Fruit fly (Drosophila melanogaster) whole organism: ENCODE data around the gene TwdlZ.

Experiments
- CG8478 ChIP-seq: fragments of >200 bp; optimal IDR thresholded peaks from 2 replicates; lab custom pipeline; 2018; ENCODE audit warnings: inconsistent platforms
- Dll ChIP-seq: fragments of >200 bp; optimal IDR thresholded peaks from 2 replicates; lab custom pipeline; 2017
- EcR ChIP-seq, 2 experiments: fragments of >200 bp; optimal IDR thresholded peaks; 2 replicates each; lab custom pipeline; 2017; ENCODE audit warnings: missing biosample characterization in 2 of 2, missing genetic modification characterization in 2 of 2, missing genetic modification reagents in 2 of 2
- pan ChIP-seq: fragments of >200 bp; optimal IDR thresholded peaks from 2 replicates; lab custom pipeline; 2017
- psq ChIP-seq: fragments of >200 bp; optimal IDR thresholded peaks from 2 replicates; lab custom pipeline; 2017
- usp ChIP-seq: fragments of >200 bp; optimal IDR thresholded peaks from 2 replicates; lab custom pipeline; 2017; ENCODE audit warnings: missing biosample characterization, missing genetic modification characterization, mixed read lengths

TwdlZ gene

dm6 chrX:16750712-16751578, 13.0 kb downstream of the TwdlZ start:
- TF ChIP-seq pan (lab: Kevin White, UChicago) (no peak), psq (lab: Kevin White, UChicago) (no peak), EcR (GFP tag; optimal IDR thresholded peaks at IDR 0.05; lab: Kevin White, UChicago) (no peak), usp (GFP tag; lab: Kevin White, UChicago) (no peak)

dm6 chrX:16751579-16752156, 13.7 kb downstream of the TwdlZ start, which contains the start of gene goe:
TSS of gene goe (minus strand) at chrX:16751910.
- TF ChIP-seq Dll (lab: Kevin White, UChicago) (no peak), usp (GFP tag; lab: Kevin White, UChicago) (no peak), pan (lab: Kevin White, UChicago) (no peak)

- TF ChIP-seq usp (GFP tag; lab: Kevin White, UChicago) (no peak), psq (lab: Kevin White, UChicago) (no peak), CG8478 (lab: Kevin White, UChicago) (no peak), EcR (GFP tag; optimal IDR thresholded peaks at IDR 0.05; lab: Kevin White, UChicago) (no peak), pan (lab: Kevin White, UChicago) (no peak), Dll (lab: Kevin White, UChicago) (no peak)
These were observed 15.1 kb downstream of the TwdlZ start for dm6 chrX:16753066-16753465.

- TF ChIP-seq usp (GFP tag; lab: Kevin White, UChicago) (no peak), EcR (GFP tag; optimal IDR thresholded peaks at IDR 0.05; lab: Kevin White, UChicago) (no peak), Dll (lab: Kevin White, UChicago) (no peak), CG8478 (lab: Kevin White, UChicago) (no peak), pan (lab: Kevin White, UChicago) (no peak), psq (lab: Kevin White, UChicago) (no peak)
These were observed 19.7 kb downstream of the TwdlZ start for dm6 chrX:16757645-16758044.

- TF ChIP-seq CG8478 (lab: Kevin White, UChicago) (no peak), EcR (GFP tag; optimal IDR thresholded peaks at IDR 0.05; lab: Kevin White, UChicago) (no peak), usp (GFP tag; lab: Kevin White, UChicago) (no peak), Dll (lab: Kevin White, UChicago) (no peak), psq (lab: Kevin White, UChicago) (no peak), pan (lab: Kevin White, UChicago) (no peak)
These were observed 22.6 kb downstream of the TwdlZ start for dm6 chrX:16760542-16760941.

- TF ChIP-seq pan (lab: Kevin White, UChicago): no peak
These were observed 23.6 kb downstream of the TwdlZ start for dm6 chrX:16761531-16761930.

dm6 chrX:16764955-16765354, 27.0 kb downstream of the TwdlZ start:
- TF ChIP-seq CG8478 (lab: Kevin White, UChicago) (no peak), Dll (lab: Kevin White, UChicago) (no peak), EcR (GFP tag; optimal IDR thresholded peaks at IDR 0.05; lab: Kevin White, UChicago) (no peak), usp (GFP tag; lab: Kevin White, UChicago) (no peak), psq (lab: Kevin White, UChicago) (no peak), pan (lab: Kevin White, UChicago) (no peak)

- TF ChIP-seq EcR (GFP tag; optimal IDR thresholded peaks at IDR 0.05; lab: Kevin White, UChicago) (no peak), usp (GFP tag; lab: Kevin White, UChicago) (no peak)
These were observed 27.8 kb downstream of the TwdlZ start for dm6 chrX:16765809-16766208.

- TF ChIP-seq CG8478 (lab: Kevin White, UChicago) (no peak), Dll (lab: Kevin White, UChicago) (no peak), EcR (GFP tag; optimal IDR thresholded peaks at IDR 0.05; lab: Kevin White, UChicago) (no peak), psq (lab: Kevin White, UChicago) (no peak), usp (GFP tag; lab: Kevin White, UChicago) (no peak), pan (lab: Kevin White, UChicago) (no peak)
These were observed 29.0 kb downstream of the TwdlZ start for dm6 chrX:16766868-16767431.

- TF ChIP-seq pan (lab: Kevin White, UChicago): no peak
- TF ChIP-seq Dll (lab: Kevin White, UChicago): no peak
- no peak for TF ChIP-seq usp (GFP tag; lab: Kevin White, UChicago)
- TF ChIP-seq CG8478 (lab: Kevin White, UChicago): no peak
These were observed 30.8 kb downstream of the TwdlZ start for dm6 chrX:16768770-16769169.

- TF ChIP-seq usp (GFP tag; lab: Kevin White, UChicago) (no peak), psq (lab: Kevin White, UChicago) (no peak), EcR (GFP tag; optimal IDR thresholded peaks at IDR 0.05; lab: Kevin White, UChicago) (no peak), CG8478 (lab: Kevin White, UChicago) (no peak), Dll (lab: Kevin White, UChicago) (no peak), pan (lab: Kevin White, UChicago) (no peak)
These were observed 35.2 kb downstream of the TwdlZ start for dm6 chrX:16772882-16773827.
